Worm (Caenorhabditis elegans): ENCODE results near the gene srt-40.

The srt-40 gene

DNA sequence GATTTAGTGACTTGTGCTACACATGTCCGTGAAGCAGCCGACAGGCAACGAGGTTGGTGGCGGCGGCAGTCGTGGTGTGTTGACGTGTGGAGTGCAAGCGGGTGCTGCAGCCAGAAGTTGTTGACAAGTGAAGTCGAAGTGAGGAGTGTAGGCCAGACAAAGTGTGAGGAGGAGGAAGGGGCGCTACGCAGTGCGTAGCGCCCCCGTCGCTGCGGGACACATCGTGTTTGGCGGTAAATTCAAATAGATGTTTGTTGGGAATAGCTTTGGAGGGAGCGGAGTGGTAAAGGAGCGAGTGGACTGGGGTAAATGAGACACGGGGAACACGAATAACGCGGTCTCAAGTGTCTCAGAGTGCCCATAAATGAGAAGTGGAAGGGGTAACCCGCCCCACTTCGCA lies 20.6 kb downstream of the srt-40 start:
- TF ChIP-seq aha-1 (tag): peak; percentile 62
- no peak for TF ChIP-seq zag-1 (tag; optimal IDR thresholded peaks at IDR 0.05)
- no peak for TF ChIP-seq ztf-7 (tag; optimal IDR thresholded peaks at IDR 0.05)
- TF ChIP-seq T26A8.4 (GFP tag; IDR thresholded peaks at IDR 0.05): no peak
- 0 out of 2 replicates have a peak, but pooled peaks have one; percentile 32 for TF ChIP-seq set-16 (GFP tag; IDR thresholded peaks at IDR 0.05)

DNA sequence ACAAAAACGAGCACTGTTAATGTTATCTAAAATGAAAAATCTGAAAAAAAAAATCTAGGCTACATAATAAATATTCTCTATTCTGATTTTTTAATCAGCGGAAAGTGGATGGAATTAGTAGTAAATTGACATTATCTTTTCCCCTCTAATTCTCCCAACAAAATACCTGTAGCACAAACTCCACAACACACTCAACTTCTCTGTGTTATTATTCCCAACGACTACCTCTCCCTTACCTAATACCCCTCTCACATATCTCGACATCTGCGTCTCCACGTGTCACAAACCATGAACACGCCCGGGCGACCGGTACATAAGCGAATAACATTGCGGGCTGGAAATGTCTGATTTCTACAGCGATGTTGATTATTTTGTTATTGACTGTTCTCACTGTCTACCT lies 22.9 kb downstream of the srt-40 start, which contains the start of gene cyp-33C2:
Gene cyp-33C2, plus strand, starts transcription at position 327 of the 400 bp plus-strand sequence.
- TF ChIP-seq nhr-28 (tag; optimal IDR thresholded peaks at IDR 0.05): peak; percentile 93
- TF ChIP-seq dmd-6 (GFP tag; IDR thresholded peaks at IDR 0.05): peak; percentile 61
- TF ChIP-seq lin-39 (tag; optimal IDR thresholded peaks at IDR 0.05): no peak
- no peak for TF ChIP-seq daf-16 (GFP tag; optimal IDR thresholded peaks at IDR 0.05)
- peak; percentile 25 for TF ChIP-seq daf-16 (tag; optimal IDR thresholded peaks at IDR 0.05)

DNA sequence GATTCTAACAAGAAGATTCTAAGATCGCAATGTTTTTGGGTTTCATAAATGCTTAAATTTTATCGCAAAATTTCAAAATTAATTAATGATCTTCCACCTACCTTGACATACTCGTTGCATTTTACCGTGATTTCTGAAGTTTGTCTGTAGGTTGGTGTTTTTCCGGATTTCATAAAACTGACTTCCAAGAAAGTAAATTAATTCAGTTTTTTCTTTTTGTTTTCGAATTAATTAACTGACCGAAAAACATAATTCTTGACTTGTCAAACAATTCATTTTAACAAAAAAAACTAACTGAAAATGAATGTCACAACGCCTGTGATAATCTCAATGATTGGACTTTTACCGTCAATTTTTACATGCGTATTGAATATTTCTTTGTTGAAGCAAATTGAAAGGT lies 24.3 kb downstream of the srt-40 start, which contains the start of gene srbc-16:
Gene srbc-16, plus strand, starts transcription at position 301 of the 400 bp plus-strand sequence.
- TF ChIP-seq hmg-1.1 (GFP tag; IDR thresholded peaks at IDR 0.05) (no peak), ceh-62 (tag; optimal IDR thresholded peaks at IDR 0.05) (no peak), gei-8 (GFP tag; optimal IDR thresholded peaks at IDR 0.05) (no peak), pqm-1 (tag; optimal IDR thresholded peaks at IDR 0.05) (no peak), set-16 (GFP tag; IDR thresholded peaks at IDR 0.05) (no peak), ztf-7 (tag; optimal IDR thresholded peaks at IDR 0.05) (no peak)

DNA sequence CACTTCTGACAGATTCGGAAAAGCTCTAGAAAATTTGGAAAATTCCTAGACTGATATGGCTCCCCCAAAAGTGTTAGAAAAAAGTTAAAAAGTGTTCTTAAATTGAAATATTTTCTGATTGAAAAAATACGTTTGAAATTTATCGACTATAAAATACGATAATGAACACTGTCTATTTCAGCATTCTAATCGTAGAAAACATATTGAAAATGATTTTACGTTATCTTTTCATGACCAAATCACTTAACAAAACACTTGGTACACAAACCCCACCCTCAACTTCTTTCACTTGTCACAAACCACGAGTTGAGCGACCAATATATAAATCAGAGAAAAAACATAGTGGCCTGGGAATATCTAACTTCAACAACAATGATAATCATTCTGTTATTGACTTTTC lies 26.9 kb downstream of the srt-40 start, which contains the start of gene cyp-33C1:
Gene cyp-33C1, plus strand, starts transcription at position 301 of the 400 bp plus-strand sequence.
- TF ChIP-seq nhr-28 (tag; optimal IDR thresholded peaks at IDR 0.05) (peak; percentile 54), Y75B8A.6 (GFP tag; IDR thresholded peaks at IDR 0.05) (no peak), snpc-4 (tag; optimal IDR thresholded peaks at IDR 0.05) (no peak)

DNA sequence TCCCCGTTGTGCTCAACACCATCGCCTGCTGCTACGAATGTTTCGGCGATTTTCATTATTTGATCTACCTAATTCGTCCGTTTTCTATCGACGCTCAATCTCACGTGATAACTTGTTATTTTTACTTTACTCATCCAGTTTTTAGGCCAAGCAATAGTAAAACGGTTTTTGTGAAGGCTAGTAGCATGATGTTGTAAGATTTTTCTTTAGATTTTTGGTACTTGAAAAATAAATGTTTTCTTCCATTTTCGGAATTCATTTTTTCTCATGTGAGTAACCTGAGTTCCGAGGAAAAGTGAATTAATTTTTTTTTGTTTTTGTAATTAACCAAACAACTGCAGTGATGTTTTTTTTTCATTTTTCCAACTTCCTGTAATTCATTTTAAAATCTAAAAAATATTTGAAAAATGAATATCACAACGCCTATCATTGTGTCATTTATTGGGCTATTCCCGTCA lies 28.7 kb downstream of the srt-40 start, which contains the start of gene srbc-17:
Gene srbc-17, plus strand, starts transcription at position 408 of the 458 bp plus-strand sequence.
- TF ChIP-seq unc-62 (GFP tag; optimal IDR thresholded peaks at IDR 0.05 in 1 of 2) (peak in 1 of 2 experiments; percentile 94), unc-62 (tag; optimal IDR thresholded peaks at IDR 0.05) (no peak), mxl-3 (GFP tag; optimal IDR thresholded peaks at IDR 0.05) (no peak)

DNA sequence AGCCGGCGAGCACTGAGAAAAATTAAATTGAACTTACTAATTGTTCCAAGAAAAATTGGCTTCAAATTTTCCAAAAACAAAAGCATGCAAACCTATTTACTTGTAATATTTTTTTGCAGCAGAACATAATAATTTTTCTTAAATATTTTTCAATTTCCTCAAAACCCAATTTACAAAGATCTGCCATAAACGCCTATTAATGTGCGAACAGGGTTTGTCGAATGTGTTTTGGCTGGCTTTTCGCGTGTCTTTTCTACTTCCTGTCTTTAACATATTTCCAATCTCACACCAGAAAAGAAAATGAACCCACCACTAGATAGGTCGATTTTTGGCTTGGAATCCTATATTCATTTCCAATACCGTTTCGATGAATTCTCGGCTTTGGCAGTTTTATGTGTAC lies 30.8 kb downstream of the srt-40 start, which contains the start of gene C45H4.18:
Gene C45H4.18, plus strand, starts transcription at position 301 of the 400 bp plus-strand sequence.
- TF ChIP-seq mes-2 (tag; optimal IDR thresholded peaks at IDR 0.05; ENCODE audit: poor library complexity, severe bottlenecking) (no peak), nhr-77 (tag; optimal IDR thresholded peaks at IDR 0.05) (no peak), ceh-20 (GFP tag; IDR thresholded peaks at IDR 0.05) (no peak), lin-15B (tag; optimal IDR thresholded peaks at IDR 0.05) (no peak), nhr-48 (tag; optimal IDR thresholded peaks at IDR 0.05) (no peak), daf-12 (tag; optimal IDR thresholded peaks at IDR 0.05) (no peak), spr-1 (tag; optimal IDR thresholded peaks at IDR 0.05) (no peak), zip-11 (GFP tag; IDR thresholded peaks at IDR 0.05) (no peak), unc-39 (tag; optimal IDR thresholded peaks at IDR 0.05) (no peak), zfp-2 (tag; optimal IDR thresholded peaks at IDR 0.05) (no peak)

DNA sequence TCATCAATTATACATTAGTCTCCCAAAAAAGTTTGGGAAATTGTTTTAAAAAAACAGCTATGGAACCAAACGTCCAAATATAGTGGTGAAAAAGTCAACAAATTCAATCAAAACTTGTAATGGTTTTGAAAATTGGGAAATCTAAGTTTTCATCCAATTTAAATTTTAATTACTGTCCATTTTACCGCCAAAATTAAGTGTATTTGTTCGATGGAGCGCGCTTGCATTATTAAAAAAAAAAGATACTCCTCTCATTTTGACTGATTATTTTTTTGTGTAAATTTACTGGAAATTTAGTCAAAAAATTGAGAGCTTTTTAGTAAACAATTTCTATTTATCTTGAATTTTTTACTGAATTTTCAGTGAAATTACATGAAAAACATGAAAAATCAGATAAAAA lies 31.6 kb downstream of the srt-40 start:
- no peak for TF ChIP-seq ceh-28 (tag; optimal IDR thresholded peaks at IDR 0.05)
